Fruit fly (Drosophila melanogaster): ENCODE data around the gene CG4887.

CG4887 gene

dm6 chr2L:1163538-1164143 lies 9.2 kb upstream of the CG4887 start, which contains the start of gene CG5080:
Gene CG5080 (minus strand): TSS chr2L:1163886.
- TF ChIP-seq ttk (optimal IDR thresholded peaks at IDR 0.05), result no peak
- TF ChIP-seq psq (optimal IDR thresholded peaks at IDR 0.05), result no peak
- TF ChIP-seq insv (optimal IDR thresholded peaks at IDR 0.05), result no peak
- no peak for TF ChIP-seq Sin3A (optimal IDR thresholded peaks at IDR 0.05)
- no peak for TF ChIP-seq h (optimal IDR thresholded peaks at IDR 0.05)
- TF ChIP-seq Myc (optimal IDR thresholded peaks at IDR 0.05), result no peak

DNA sequence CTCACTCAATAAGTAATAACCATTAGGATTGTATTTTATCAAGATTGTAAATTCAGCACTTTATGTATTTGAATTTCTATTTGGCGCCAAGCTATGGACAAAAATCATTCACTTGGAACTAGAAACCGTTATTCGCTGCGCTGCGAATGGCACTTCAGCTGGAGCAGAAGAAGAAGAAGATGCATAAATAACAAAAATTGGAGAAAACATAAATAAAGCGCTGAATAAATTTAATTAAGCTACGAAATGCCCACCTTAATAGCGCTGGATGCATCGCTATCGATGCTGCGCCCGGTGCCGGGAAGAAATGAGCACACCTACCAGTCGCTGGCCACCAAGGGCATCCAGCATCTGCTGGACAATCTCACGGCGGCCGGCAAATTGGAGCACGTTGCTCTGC lies 8.5 kb upstream of the CG4887 start, which contains the start of gene IntS14:
TSS of gene IntS14 (plus strand) at position 150 of the 400 bp plus-strand sequence.
- TF ChIP-seq h (optimal IDR thresholded peaks at IDR 0.05), result no peak
- no peak for TF ChIP-seq Myc (optimal IDR thresholded peaks at IDR 0.05)
- no peak for TF ChIP-seq insv (optimal IDR thresholded peaks at IDR 0.05)

DNA sequence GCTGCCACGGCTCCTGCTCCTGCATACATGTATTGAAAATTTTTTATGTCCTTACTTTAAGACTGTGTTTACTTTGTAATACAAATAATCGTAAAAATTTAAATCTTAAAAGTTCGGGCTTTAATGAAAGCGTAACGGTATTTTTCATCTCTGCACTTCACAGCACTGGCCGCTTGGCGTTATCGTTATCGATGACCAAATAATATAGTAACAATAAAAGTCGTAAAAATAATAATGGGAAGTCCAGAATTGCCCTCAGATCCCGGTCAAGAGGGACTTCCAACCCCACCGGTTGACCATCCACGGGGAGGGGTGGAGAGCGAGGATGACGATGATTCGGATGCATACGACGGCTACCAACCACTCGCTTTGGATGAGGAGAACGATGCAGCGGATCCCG lies 6.5 kb upstream of the CG4887 start, which contains the start of gene CG14341:
TSS of gene CG14341 (plus strand) at position 181 of the 400 bp plus-strand sequence.
- no peak for TF ChIP-seq ttk (optimal IDR thresholded peaks at IDR 0.05)
- TF ChIP-seq Myc (optimal IDR thresholded peaks at IDR 0.05), result no peak
- no peak for TF ChIP-seq insv (optimal IDR thresholded peaks at IDR 0.05)
- no peak for TF ChIP-seq Sin3A (optimal IDR thresholded peaks at IDR 0.05)
- no peak for TF ChIP-seq psq (optimal IDR thresholded peaks at IDR 0.05)
- no peak for TF ChIP-seq h (optimal IDR thresholded peaks at IDR 0.05)

dm6 chr2L:1169867-1170415 lies 2.9 kb upstream of the CG4887 start, which contains the start of the genes CG31922 and Plap:
Gene CG31922 (plus strand): TSS chr2L:1170181.
Gene Plap (minus strand): TSS chr2L:1170365.
- TF ChIP-seq ttk (optimal IDR thresholded peaks at IDR 0.05) (no peak), h (optimal IDR thresholded peaks at IDR 0.05) (no peak), psq (optimal IDR thresholded peaks at IDR 0.05) (no peak)

- TF ChIP-seq h (optimal IDR thresholded peaks at IDR 0.05) (no peak), psq (optimal IDR thresholded peaks at IDR 0.05) (no peak), Myc (optimal IDR thresholded peaks at IDR 0.05) (no peak), Sin3A (optimal IDR thresholded peaks at IDR 0.05) (no peak), ttk (optimal IDR thresholded peaks at IDR 0.05) (no peak), insv (optimal IDR thresholded peaks at IDR 0.05) (no peak)
These were observed 4.7 kb downstream of the CG4887 start, which contains the start of gene CG4896 for dm6 chr2L:1177522-1177921. Gene CG4896 (plus strand): TSS chr2L:1177690.

DNA sequence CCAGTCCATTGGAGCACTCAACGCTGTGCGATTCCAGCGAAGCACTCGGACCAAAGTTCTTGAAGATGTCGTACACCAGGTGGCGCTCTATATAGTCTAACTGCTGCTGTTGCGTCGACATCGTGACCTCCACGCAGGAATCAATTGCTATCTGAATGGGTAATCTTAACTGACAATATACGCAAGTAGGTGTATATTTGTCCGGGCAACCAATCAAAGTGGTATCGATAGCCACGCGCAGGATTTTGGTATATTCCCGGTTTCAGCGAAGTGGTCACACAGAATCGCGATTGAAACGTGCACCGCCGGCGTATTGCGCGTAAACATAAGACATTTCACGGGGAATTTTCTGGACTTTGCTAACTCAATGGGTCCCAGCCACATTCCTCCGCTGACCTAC lies 11.0 kb downstream of the CG4887 start, which contains the start of the genes CG5126 and Tgt:
TSS of gene CG5126 (minus strand) at position 222 of the 400 bp plus-strand sequence.
TSS of gene Tgt (plus strand) at position 267 of the 400 bp plus-strand sequence.
- TF ChIP-seq psq (optimal IDR thresholded peaks at IDR 0.05) (no peak), Myc (optimal IDR thresholded peaks at IDR 0.05) (no peak), insv (optimal IDR thresholded peaks at IDR 0.05) (no peak), Sin3A (optimal IDR thresholded peaks at IDR 0.05) (no peak), h (optimal IDR thresholded peaks at IDR 0.05) (no peak), ttk (optimal IDR thresholded peaks at IDR 0.05) (no peak)

dm6 chr2L:1185642-1186497 lies 13.1 kb downstream of the CG4887 start, which contains the start of gene CG5001:
Gene CG5001 (plus strand): TSS chr2L:1185757.
- TF ChIP-seq insv (optimal IDR thresholded peaks at IDR 0.05) (no peak), Myc (optimal IDR thresholded peaks at IDR 0.05) (no peak), ttk (optimal IDR thresholded peaks at IDR 0.05) (no peak), psq (optimal IDR thresholded peaks at IDR 0.05) (no peak), Sin3A (optimal IDR thresholded peaks at IDR 0.05) (no peak), h (optimal IDR thresholded peaks at IDR 0.05) (no peak)

dm6 chr2L:1199166-1199565 lies 26.4 kb downstream of the CG4887 start, which contains the start of the genes CG5139 and CG43348:
Gene CG5139 (minus strand): TSS chr2L:1199266.
Gene CG43348 (plus strand): TSS chr2L:1199412.
- TF ChIP-seq h (optimal IDR thresholded peaks at IDR 0.05), result no peak
- no peak for TF ChIP-seq psq (optimal IDR thresholded peaks at IDR 0.05)
- TF ChIP-seq ttk (optimal IDR thresholded peaks at IDR 0.05), result no peak
- no peak for TF ChIP-seq insv (optimal IDR thresholded peaks at IDR 0.05)
- TF ChIP-seq Myc (optimal IDR thresholded peaks at IDR 0.05), result no peak
- TF ChIP-seq Sin3A (optimal IDR thresholded peaks at IDR 0.05), result no peak

- TF ChIP-seq psq (optimal IDR thresholded peaks at IDR 0.05), result no peak
These were observed 27.3 kb downstream of the CG4887 start, which contains the start of the genes CG43349 and CG5011 for dm6 chr2L:1199912-1200721. Gene CG43349 (plus strand): TSS chr2L:1200205. Gene CG5011 (plus strand): TSS chr2L:1200671.

DNA sequence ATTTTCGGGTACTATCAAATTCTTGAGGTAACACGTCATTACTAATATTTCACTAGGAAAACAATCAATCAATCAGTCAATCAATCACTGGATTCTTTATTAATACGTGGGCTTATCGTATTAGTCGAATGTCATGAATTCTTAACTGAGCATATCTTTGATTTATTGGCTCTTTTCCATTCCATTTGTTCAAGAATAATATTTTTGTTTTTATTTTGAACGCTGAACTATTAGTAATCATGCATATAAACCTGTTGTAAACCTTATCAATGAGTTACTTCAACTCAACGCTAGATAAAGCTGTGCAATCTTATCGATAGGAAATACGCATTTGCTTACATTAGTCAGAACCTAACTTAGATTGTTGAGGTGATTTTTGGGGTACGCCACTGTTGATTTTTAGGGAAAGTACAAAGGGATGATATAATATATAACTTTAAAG lies 28.6 kb downstream of the CG4887 start:
- TF ChIP-seq insv (optimal IDR thresholded peaks at IDR 0.05) (no peak), Myc (optimal IDR thresholded peaks at IDR 0.05) (no peak), Sin3A (optimal IDR thresholded peaks at IDR 0.05) (no peak), h (optimal IDR thresholded peaks at IDR 0.05) (no peak), ttk (optimal IDR thresholded peaks at IDR 0.05) (no peak), psq (optimal IDR thresholded peaks at IDR 0.05) (no peak)

dm6 chr2L:1202445-1202844 lies 29.6 kb downstream of the CG4887 start:
- TF ChIP-seq insv (optimal IDR thresholded peaks at IDR 0.05) (no peak), Sin3A (optimal IDR thresholded peaks at IDR 0.05) (no peak), Myc (optimal IDR thresholded peaks at IDR 0.05) (no peak), psq (optimal IDR thresholded peaks at IDR 0.05) (no peak), h (optimal IDR thresholded peaks at IDR 0.05) (no peak), ttk (optimal IDR thresholded peaks at IDR 0.05) (no peak)

Measured in Kc167 (cell line).